Fruit fly (Drosophila melanogaster) whole organism, pupa: ENCODE results near the gene raskol.

Experiments used
- CG10348 ChIP-seq: fragments of 200-800 bp; sonication (Bioruptor generic); IDR thresholded peaks from 2 replicates; pipeline ENCODE4 v1.3.6; 2022; ENCODE audit warnings: missing biosample characterization, missing genetic modification characterization
- CG12605 ChIP-seq: fragments of 200-800 bp; sonication (Bioruptor generic); IDR thresholded peaks from 2 replicates; pipeline ENCODE4 v1.3.6; 2022; ENCODE audit warnings: missing biosample characterization, missing genetic modification characterization
- CG13204 ChIP-seq: fragments of 200-800 bp; sonication (Bioruptor generic); optimal IDR thresholded peaks from 2 replicates; lab custom pipeline; 2018; ENCODE audit warnings: missing biosample characterization, mild to moderate bottlenecking, missing genetic modification characterization, moderate library complexity
- CG14655 ChIP-seq: fragments of 200-800 bp; sonication (Bioruptor generic); optimal IDR thresholded peaks from 3 replicates; lab custom pipeline; 2017; ENCODE audit warnings: mild to moderate bottlenecking, missing biosample characterization, missing genetic modification reagents, missing genetic modification characterization
- CG15710 ChIP-seq: fragments of 200-800 bp; sonication (Bioruptor generic); optimal IDR thresholded peaks from 2 replicates; lab custom pipeline; 2018; ENCODE audit warnings: missing biosample characterization, mild to moderate bottlenecking, missing genetic modification characterization, moderate library complexity
- CG17806 ChIP-seq: fragments of 200-800 bp; sonication (Bioruptor generic); optimal IDR thresholded peaks from 2 replicates; lab custom pipeline; 2018; ENCODE audit warnings: missing biosample characterization, mild to moderate bottlenecking, missing genetic modification characterization, moderate library complexity
- CG32121 ChIP-seq: fragments of 200-800 bp; sonication (Bioruptor generic); IDR thresholded peaks from 2 replicates; pipeline ENCODE4 v1.3.6; 2022; ENCODE audit warnings: missing biosample characterization, missing genetic modification characterization
- CG34367 ChIP-seq: fragments of 200-800 bp; sonication (Bioruptor generic); optimal IDR thresholded peaks from 2 replicates; lab custom pipeline; 2018; ENCODE audit warnings: missing biosample characterization, mild to moderate bottlenecking, missing genetic modification characterization
- CG4496 ChIP-seq: fragments of 200-800 bp; sonication (Bioruptor generic); IDR thresholded peaks from 3 replicates; pipeline ENCODE4 v1.3.6; 2022; ENCODE audit warnings: missing biosample characterization, missing genetic modification characterization
- CG8159 ChIP-seq: fragments of 200-800 bp; sonication (Bioruptor generic); optimal IDR thresholded peaks from 3 replicates; lab custom pipeline; 2018; ENCODE audit warnings: missing biosample characterization, mild to moderate bottlenecking, missing genetic modification characterization, moderate library complexity
- CG8301 ChIP-seq: fragments of 200-800 bp; sonication (Bioruptor generic); optimal IDR thresholded peaks from 2 replicates; lab custom pipeline; 2018; ENCODE audit warnings: missing biosample characterization, mild to moderate bottlenecking, missing genetic modification characterization
- CG9948 ChIP-seq: fragments of 200-800 bp; sonication (Bioruptor generic); optimal IDR thresholded peaks from 2 replicates; lab custom pipeline; 2018; ENCODE audit warnings: missing biosample characterization, mild to moderate bottlenecking, missing genetic modification characterization, moderate library complexity
- D1 ChIP-seq: fragments of 200-800 bp; sonication (Bioruptor generic); optimal IDR thresholded peaks from 2 replicates; lab custom pipeline; 2018; ENCODE audit warnings: missing biosample characterization, mild to moderate bottlenecking, missing genetic modification characterization, moderate library complexity
- EcR ChIP-seq: fragments of 200-800 bp; sonication (Bioruptor generic); optimal IDR thresholded peaks from 3 replicates; lab custom pipeline; 2019; ENCODE audit warnings: missing biosample characterization, missing genetic modification characterization, mild to moderate bottlenecking, moderate library complexity, missing genetic modification reagents
- Ets98B ChIP-seq: fragments of 200-800 bp; sonication (Bioruptor generic); IDR thresholded peaks from 2 replicates; pipeline ENCODE4 v1.3.6; 2022; ENCODE audit warnings: missing biosample characterization, missing genetic modification characterization
- Pif1A ChIP-seq: fragments of 200-800 bp; sonication (Bioruptor generic); optimal IDR thresholded peaks from 3 replicates; lab custom pipeline; 2016; ENCODE audit warnings: missing biosample characterization, missing genetic modification characterization
- Pif1B ChIP-seq: fragments of 200-800 bp; sonication (Bioruptor generic); optimal IDR thresholded peaks from 3 replicates; lab custom pipeline; 2016; ENCODE audit warnings: missing biosample characterization, missing genetic modification characterization
- Snoo ChIP-seq: fragments of 200-800 bp; sonication (Bioruptor generic); optimal IDR thresholded peaks from 3 replicates; lab custom pipeline; 2017; ENCODE audit warnings: missing biosample characterization, mild to moderate bottlenecking, missing genetic modification characterization, inconsistent platforms
- fd96Ca ChIP-seq: fragments of 200-800 bp; sonication (Bioruptor generic); IDR thresholded peaks from 3 replicates; pipeline ENCODE4 v1.3.6; 2022; ENCODE audit warnings: missing biosample characterization, missing genetic modification characterization
- gl ChIP-seq: fragments of 200-800 bp; sonication (Bioruptor generic); optimal IDR thresholded peaks from 2 replicates; lab custom pipeline; 2018; ENCODE audit warnings: missing biosample characterization, mild to moderate bottlenecking, missing genetic modification characterization
- rn ChIP-seq: fragments of 200-800 bp; sonication (Bioruptor generic); IDR thresholded peaks from 2 replicates; pipeline ENCODE4 v1.3.6; 2022; ENCODE audit warnings: missing biosample characterization, missing genetic modification characterization

The raskol gene

DNA sequence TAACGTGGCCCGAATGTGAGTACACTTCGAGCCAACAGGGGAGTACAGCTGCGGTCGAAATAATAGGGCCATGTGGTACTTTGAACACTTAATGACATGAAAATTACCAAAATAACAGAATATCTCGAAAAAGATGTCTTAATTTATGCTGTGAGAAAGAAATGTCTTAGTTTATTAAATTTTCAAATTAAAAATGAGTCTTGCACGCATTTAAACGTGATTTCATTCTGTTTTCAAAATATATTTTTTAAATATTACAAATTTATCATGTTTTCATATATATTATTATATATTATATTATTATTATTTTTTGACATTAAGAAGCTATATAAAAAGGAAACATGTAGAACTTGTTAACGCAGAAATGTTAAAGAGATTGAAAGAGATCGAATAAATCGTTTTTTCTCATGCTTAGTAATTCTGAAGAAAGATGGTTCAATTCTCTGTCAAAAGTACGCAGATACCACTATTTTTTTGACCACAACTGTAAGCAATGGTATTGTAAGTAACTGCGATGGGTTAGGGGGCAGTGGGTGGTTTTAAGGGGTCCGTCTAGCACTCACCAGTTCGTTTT, 15.0 kb upstream of the raskol start:
- TF ChIP-seq CG12605 (GFP tag; lab: Robert Waterston, UW) = no peak
- TF ChIP-seq CG32121 (GFP tag; lab: Robert Waterston, UW) = peak; percentile 64
- no peak for TF ChIP-seq CG10348 (GFP tag; lab: Robert Waterston, UW)
- peak; percentile 50 for TF ChIP-seq CG14655 (GFP tag; lab: Kevin White, UChicago)
- no peak for TF ChIP-seq rn
- peak; percentile 20 for TF ChIP-seq Ets98B (GFP tag; lab: Robert Waterston, UW)
- no peak for TF ChIP-seq CG34367 (tag; lab: Kevin White, UChicago)
- no peak for TF ChIP-seq EcR (GFP tag; lab: Kevin White, UChicago)
- no peak for TF ChIP-seq D1 (tag; lab: Kevin White, UChicago)
- TF ChIP-seq CG9948 = no peak
- no peak for TF ChIP-seq Pif1B (GFP tag; lab: Kevin White, UChicago)
- peak; percentile 29 for TF ChIP-seq CG8159
- peak; percentile 64; the same call in 2 of the 3 replicates for TF ChIP-seq fd96Ca (GFP tag; lab: Robert Waterston, UW)
- TF ChIP-seq CG15710 (tag; lab: Kevin White, UChicago) = peak; percentile 11
- TF ChIP-seq Pif1A (GFP tag; lab: Kevin White, UChicago) = no peak
- no peak for TF ChIP-seq gl (tag; lab: Kevin White, UChicago)
- TF ChIP-seq Snoo (tag; lab: Kevin White, UChicago) = no peak
- peak; percentile 10 for TF ChIP-seq CG17806 (tag; lab: Kevin White, UChicago)
- TF ChIP-seq CG13204 (GFP tag; lab: Kevin White, UChicago) = no peak
- TF ChIP-seq CG8301 (tag; lab: Kevin White, UChicago) = peak; percentile 28
- TF ChIP-seq CG4496 (GFP tag; lab: Robert Waterston, UW) = peak; percentile 54

DNA sequence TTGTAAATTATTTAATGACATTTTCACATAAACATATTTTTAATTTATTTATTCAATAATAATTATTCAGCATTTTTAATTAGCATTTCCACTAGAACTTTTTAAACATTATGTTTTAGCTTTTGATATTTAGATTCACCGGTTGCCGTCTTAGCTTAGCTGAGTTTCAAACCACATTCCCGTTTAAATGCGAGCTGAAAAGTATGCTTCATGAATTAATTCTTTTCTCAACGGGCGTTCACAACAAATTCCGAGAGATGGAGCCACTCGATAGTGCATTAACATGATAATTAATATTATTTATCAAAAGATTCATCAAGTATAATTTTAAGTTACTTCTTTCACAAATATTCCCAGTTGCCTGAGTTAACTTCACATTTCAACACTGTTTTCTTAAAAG, 14.3 kb upstream of the raskol start:
- TF ChIP-seq CG8301 (tag; lab: Kevin White, UChicago) (no peak), CG17806 (tag; lab: Kevin White, UChicago) (no peak), CG4496 (GFP tag; lab: Robert Waterston, UW) (no peak), EcR (GFP tag; lab: Kevin White, UChicago) (peak; percentile 75), CG13204 (GFP tag; lab: Kevin White, UChicago) (no peak), CG9948 (no peak), CG8159 (no peak), CG34367 (tag; lab: Kevin White, UChicago) (no peak), D1 (tag; lab: Kevin White, UChicago) (peak; percentile 42)
- TF ChIP-seq, all 21 proteins: peak for 2

DNA sequence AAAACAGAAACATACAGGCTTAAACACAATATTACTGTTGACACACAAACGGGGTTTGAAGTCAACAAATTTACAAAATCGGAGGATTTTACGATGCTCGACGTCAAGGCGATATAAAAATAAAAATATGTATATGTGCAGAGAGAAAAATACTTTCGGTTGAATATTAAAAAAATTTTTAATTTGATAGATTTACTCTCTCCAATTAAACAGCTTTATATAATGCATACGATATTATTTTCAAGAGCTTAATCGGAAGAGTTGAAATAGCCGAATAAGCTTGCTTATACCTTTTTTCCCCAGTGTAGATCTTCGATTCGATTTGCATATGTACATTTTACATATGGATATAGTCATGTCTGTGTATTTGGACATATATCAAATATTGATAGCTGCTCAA, 13.3 kb upstream of the raskol start:
- TF ChIP-seq CG17806 (tag; lab: Kevin White, UChicago) (no peak), CG8159 (peak; percentile 20), D1 (tag; lab: Kevin White, UChicago) (no peak), Ets98B (GFP tag; lab: Robert Waterston, UW) (peak; percentile 26; the same call in 1 of the 2 replicates), CG10348 (GFP tag; lab: Robert Waterston, UW) (no peak), CG4496 (GFP tag; lab: Robert Waterston, UW) (no peak; the same call in 2 of the 3 replicates), Pif1A (GFP tag; lab: Kevin White, UChicago) (no peak), Snoo (tag; lab: Kevin White, UChicago) (peak; percentile 52), CG15710 (tag; lab: Kevin White, UChicago) (peak; percentile 26), CG34367 (tag; lab: Kevin White, UChicago) (no peak), CG32121 (GFP tag; lab: Robert Waterston, UW) (no peak), gl (tag; lab: Kevin White, UChicago) (no peak), CG8301 (tag; lab: Kevin White, UChicago) (no peak), rn (no peak), fd96Ca (GFP tag; lab: Robert Waterston, UW) (no peak), EcR (GFP tag; lab: Kevin White, UChicago) (no peak), CG12605 (GFP tag; lab: Robert Waterston, UW) (no peak), CG9948 (peak; percentile 8), CG14655 (GFP tag; lab: Kevin White, UChicago) (no peak), CG13204 (GFP tag; lab: Kevin White, UChicago) (no peak), Pif1B (GFP tag; lab: Kevin White, UChicago) (peak; percentile 5)
- TF ChIP-seq, all 21 proteins: peak for 6

- TF ChIP-seq CG15710 (tag; lab: Kevin White, UChicago) = peak; percentile 23
- TF ChIP-seq CG8159 = peak; percentile 38
- no peak for TF ChIP-seq CG13204 (GFP tag; lab: Kevin White, UChicago)
- no peak for TF ChIP-seq Pif1B (GFP tag; lab: Kevin White, UChicago)
- no peak for TF ChIP-seq CG10348 (GFP tag; lab: Robert Waterston, UW)
Observed at dm6 chrX:17697266-17697665, 12.7 kb upstream of the raskol start.

DNA sequence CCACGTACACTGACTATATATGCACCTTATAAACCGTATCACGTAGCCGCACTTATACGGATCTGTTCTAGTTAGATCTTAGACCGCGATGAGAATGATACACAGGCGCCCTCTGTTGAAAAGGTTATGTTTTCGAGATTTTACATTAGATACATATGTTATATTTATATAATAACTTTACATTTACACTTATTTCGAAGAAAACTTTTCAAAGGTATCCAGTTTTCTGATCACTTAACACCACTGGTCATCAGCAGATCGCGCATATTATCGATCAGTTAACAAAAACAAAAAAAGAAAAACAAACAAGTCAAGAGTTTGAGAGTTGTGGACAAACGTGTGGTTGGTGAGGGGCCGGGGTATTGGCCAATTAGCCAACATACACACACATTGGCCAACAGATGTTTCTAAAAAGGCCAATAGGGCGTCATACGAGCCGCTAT, 12.2 kb upstream of the raskol start:
- TF ChIP-seq gl (tag; lab: Kevin White, UChicago) (no peak), Snoo (tag; lab: Kevin White, UChicago) (no peak), CG32121 (GFP tag; lab: Robert Waterston, UW) (no peak), CG10348 (GFP tag; lab: Robert Waterston, UW) (no peak), CG8301 (tag; lab: Kevin White, UChicago) (no peak), Pif1A (GFP tag; lab: Kevin White, UChicago) (no peak), CG14655 (GFP tag; lab: Kevin White, UChicago) (no peak), CG13204 (GFP tag; lab: Kevin White, UChicago) (no peak), fd96Ca (GFP tag; lab: Robert Waterston, UW) (no peak), CG34367 (tag; lab: Kevin White, UChicago) (no peak), CG17806 (tag; lab: Kevin White, UChicago) (no peak), CG9948 (no peak), CG15710 (tag; lab: Kevin White, UChicago) (no peak), D1 (tag; lab: Kevin White, UChicago) (no peak), Pif1B (GFP tag; lab: Kevin White, UChicago) (no peak), Ets98B (GFP tag; lab: Robert Waterston, UW) (no peak), CG12605 (GFP tag; lab: Robert Waterston, UW) (no peak), CG4496 (GFP tag; lab: Robert Waterston, UW) (no peak), CG8159 (no peak)
